Worm (Caenorhabditis elegans) whole organism, L3 larva: Measurements from ENCODE around the gene srg-17.
A peak's percentile ranks its signal among the peaks of the same experiment; 100 is the strongest.

Experiments used
- R02D3.7 ChIP-seq: fragments of 150-350 bp; optimal IDR thresholded peaks from 2 replicates; lab custom pipeline; 2014; ENCODE audit warnings: missing biosample characterization, missing genetic modification characterization
- ZK546.5 ChIP-seq: sonication (generic microtip); optimal IDR thresholded peaks from 2 replicates; lab custom pipeline; 2017; ENCODE audit warnings: missing biosample characterization, missing genetic modification characterization
- aly-2 ChIP-seq: fragments of 150-350 bp; optimal IDR thresholded peaks from 2 replicates; lab custom pipeline; 2014; ENCODE audit warnings: missing biosample characterization, missing genetic modification characterization
- ama-1 ChIP-seq: fragments of 150-350 bp; optimal IDR thresholded peaks from 2 replicates; lab custom pipeline; 2018
- ceh-28 ChIP-seq: fragments of 150-350 bp; optimal IDR thresholded peaks from 2 replicates; lab custom pipeline; 2014; ENCODE audit warnings: missing biosample characterization, missing genetic modification reagents, missing genetic modification characterization
- ceh-82 ChIP-seq: fragments of 150-350 bp; optimal IDR thresholded peaks from 2 replicates; lab custom pipeline; 2014; ENCODE audit warnings: missing biosample characterization, missing genetic modification characterization
- ceh-9 ChIP-seq: sonication (generic microtip); optimal IDR thresholded peaks from 2 replicates; lab custom pipeline; 2018; ENCODE audit warnings: missing biosample characterization, missing genetic modification characterization
- daf-12 ChIP-seq: fragments of 150-350 bp; optimal IDR thresholded peaks from 2 replicates; lab custom pipeline; 2014; ENCODE audit warnings: missing biosample characterization, missing genetic modification reagents, missing genetic modification characterization
- egl-27 ChIP-seq: sonication (generic microtip); optimal IDR thresholded peaks from 4 replicates; lab custom pipeline; 2017; ENCODE audit warnings: missing biosample characterization, missing genetic modification reagents, missing genetic modification characterization
- elt-2 ChIP-seq: sonication (generic microtip); optimal IDR thresholded peaks from 2 replicates; lab custom pipeline; 2016; ENCODE audit warnings: missing genetic modification reagents, mild to moderate bottlenecking, missing genetic modification characterization, missing compliant biosample characterization
- elt-3 ChIP-seq, 3 experiments: fragments of 150-350 bp in 1 of 3; sonication (generic microtip) in 2 of 3; optimal IDR thresholded peaks; 2 replicates in 2 of 3; 4 replicates in 1 of 3; lab custom pipeline; 2014 to 2017; ENCODE audit warnings: missing biosample characterization in 3 of 3, missing genetic modification characterization in 3 of 3
- eor-1 ChIP-seq, 2 experiments: fragments of 150-350 bp; optimal IDR thresholded peaks; 2 replicates each; lab custom pipeline; 2014 to 2018; ENCODE audit warnings: missing biosample characterization in 2 of 2, missing genetic modification characterization in 2 of 2
- fkh-10 ChIP-seq: sonication (generic microtip); optimal IDR thresholded peaks from 2 replicates; lab custom pipeline; 2017; ENCODE audit warnings: missing biosample characterization, missing genetic modification reagents, missing genetic modification characterization
- fkh-2 ChIP-seq: fragments of 150-350 bp; optimal IDR thresholded peaks from 2 replicates; lab custom pipeline; 2014; ENCODE audit warnings: missing biosample characterization, missing genetic modification reagents, missing genetic modification characterization
- fos-1 ChIP-seq: fragments of 150-350 bp; optimal IDR thresholded peaks from 2 replicates; lab custom pipeline; 2014; ENCODE audit warnings: missing biosample characterization, missing genetic modification characterization
- hmg-11 ChIP-seq: sonication (generic microtip); optimal IDR thresholded peaks from 2 replicates; lab custom pipeline; 2016; ENCODE audit warnings: missing genetic modification characterization, missing compliant biosample characterization
- jun-1 ChIP-seq: fragments of 150-350 bp; optimal IDR thresholded peaks from 2 replicates; lab custom pipeline; 2014; ENCODE audit warnings: missing biosample characterization, missing genetic modification reagents, missing genetic modification characterization
- lin-15B ChIP-seq: fragments of 150-350 bp; optimal IDR thresholded peaks from 2 replicates; lab custom pipeline; 2014; ENCODE audit warnings: missing biosample characterization, missing genetic modification characterization
- lin-39 ChIP-seq: fragments of 150-350 bp; optimal IDR thresholded peaks from 2 replicates; lab custom pipeline; 2018; ENCODE audit warnings: missing biosample characterization, missing genetic modification reagents, missing genetic modification characterization
- mml-1 ChIP-seq: fragments of 150-350 bp; sonication (generic microtip); optimal IDR thresholded peaks from 3 replicates; lab custom pipeline; 2014; ENCODE audit warnings: missing biosample characterization, missing genetic modification characterization
- nhr-11 ChIP-seq: fragments of 150-350 bp; optimal IDR thresholded peaks from 2 replicates; lab custom pipeline; 2014; ENCODE audit warnings: missing biosample characterization, missing genetic modification characterization
- nhr-12 ChIP-seq: fragments of 150-350 bp; optimal IDR thresholded peaks from 2 replicates; lab custom pipeline; 2014; ENCODE audit warnings: missing biosample characterization, missing genetic modification characterization
- nhr-25 ChIP-seq: sonication (generic microtip); optimal IDR thresholded peaks from 2 replicates; lab custom pipeline; 2017; ENCODE audit warnings: missing biosample characterization, missing genetic modification characterization
- nhr-76 ChIP-seq: fragments of 150-350 bp; sonication (generic microtip); optimal IDR thresholded peaks from 5 replicates; lab custom pipeline; 2014; ENCODE audit warnings: missing biosample characterization, missing genetic modification characterization
- pqm-1 ChIP-seq: fragments of 150-350 bp; optimal IDR thresholded peaks from 2 replicates; lab custom pipeline; 2017; ENCODE audit warnings: missing biosample characterization, missing genetic modification characterization, inconsistent platforms
- sea-2 ChIP-seq: fragments of 150-350 bp; sonication (generic microtip); optimal IDR thresholded peaks from 4 replicates; lab custom pipeline; 2014; ENCODE audit warnings: missing biosample characterization, missing genetic modification reagents, missing genetic modification characterization
- skn-1 ChIP-seq: fragments of 150-350 bp; optimal IDR thresholded peaks from 2 replicates; lab custom pipeline; 2014; ENCODE audit warnings: missing biosample characterization, missing genetic modification characterization
- tbx-2 ChIP-seq: sonication (generic microtip); optimal IDR thresholded peaks from 2 replicates; lab custom pipeline; 2016; ENCODE audit warnings: mild to moderate bottlenecking, missing genetic modification characterization, missing compliant biosample characterization
- unc-39 ChIP-seq: sonication (generic microtip); optimal IDR thresholded peaks from 4 replicates; lab custom pipeline; 2017; ENCODE audit warnings: missing biosample characterization, missing genetic modification characterization
- unc-62 ChIP-seq: fragments of 150-350 bp; sonication (generic microtip); optimal IDR thresholded peaks from 4 replicates; lab custom pipeline; 2014; ENCODE audit warnings: missing biosample characterization, missing genetic modification reagents, missing genetic modification characterization
- zag-1 ChIP-seq: fragments of 150-350 bp; optimal IDR thresholded peaks from 2 replicates; lab custom pipeline; 2014; ENCODE audit warnings: missing biosample characterization, missing genetic modification characterization

The srg-17 gene

ce11 chrII:12494556-12495131 lies 21.1 kb downstream of the srg-17 start, which contains the start of gene col-85 (continued):
- TF ChIP-seq unc-62 (GFP tag; lab: Kevin White, UChicago) = no peak

- TF ChIP-seq skn-1 (tag; lab: Kevin White, UChicago) (no peak), tbx-2 (no peak), pqm-1 (tag; lab: Kevin White, UChicago) (no peak), fkh-2 (tag; lab: Kevin White, UChicago) (no peak), hmg-11 (no peak), egl-27 (tag; lab: Kevin White, UChicago) (no peak), elt-3 (tag; optimal IDR thresholded peaks at IDR 0.05; lab: Kevin White, UChicago) (no peak), nhr-25 (tag; lab: Kevin White, UChicago) (no peak), daf-12 (no peak), zag-1 (tag; lab: Kevin White, UChicago) (no peak)
These were observed 23.5 kb downstream of the srg-17 start, which contains the start of gene T21B4.3 for ce11 chrII:12496981-12497380. Gene T21B4.3 (minus strand): TSS chrII:12497081.

- TF ChIP-seq fkh-10 (GFP tag; lab: Kevin White, UChicago) (peak; percentile 2), sea-2 (GFP tag; lab: Kevin White, UChicago) (no peak)
These were observed 26.5 kb downstream of the srg-17 start for ce11 chrII:12499969-12500368.

- TF ChIP-seq hmg-11 (no peak), unc-62 (GFP tag; lab: Kevin White, UChicago) (no peak), elt-2 (tag; lab: Kevin White, UChicago) (no peak), fkh-10 (GFP tag; lab: Kevin White, UChicago) (no peak), pqm-1 (tag; lab: Kevin White, UChicago) (no peak), aly-2 (tag; lab: Kevin White, UChicago) (no peak), nhr-76 (no peak), ama-1 (lab: Kevin White, UChicago) (no peak), unc-39 (tag; lab: Kevin White, UChicago) (no peak), nhr-25 (tag; lab: Kevin White, UChicago) (no peak), jun-1 (no peak), egl-27 (tag; lab: Kevin White, UChicago) (no peak), tbx-2 (no peak), ceh-9 (tag; lab: Kevin White, UChicago) (no peak), ceh-28 (no peak), R02D3.7 (tag; lab: Kevin White, UChicago) (no peak), lin-39 (tag; lab: Kevin White, UChicago) (no peak), ceh-82 (tag; lab: Kevin White, UChicago) (no peak), eor-1 (tag; optimal IDR thresholded peaks at IDR 0.05; lab: Kevin White, UChicago) (no peak), ZK546.5 (tag; lab: Kevin White, UChicago) (no peak)
These were observed 29.3 kb downstream of the srg-17 start, which contains the start of gene ador-1 for ce11 chrII:12502784-12503183. Gene ador-1 (minus strand): TSS chrII:12502884.

- TF ChIP-seq nhr-11 (tag; lab: Kevin White, UChicago) (peak; percentile 10), ama-1 (lab: Kevin White, UChicago) (no peak)
These were observed 33.0 kb downstream of the srg-17 start for ce11 chrII:12506511-12506910.

ce11 chrII:12507038-12507437 lies 33.5 kb downstream of the srg-17 start, which contains the start of gene srh-68:
Gene srh-68 (plus strand): TSS chrII:12507338.
- no peak for TF ChIP-seq unc-39 (tag; lab: Kevin White, UChicago)
- TF ChIP-seq tbx-2 = no peak
- no peak for TF ChIP-seq lin-39 (tag; lab: Kevin White, UChicago)
- no peak for TF ChIP-seq ama-1 (lab: Kevin White, UChicago)
- no peak for TF ChIP-seq elt-3 (tag; optimal IDR thresholded peaks at IDR 0.05; lab: Kevin White, UChicago)
- no peak for TF ChIP-seq ceh-82 (tag; lab: Kevin White, UChicago)
- TF ChIP-seq unc-62 (GFP tag; lab: Kevin White, UChicago) = no peak
- TF ChIP-seq fos-1 (tag; lab: Kevin White, UChicago) = no peak

- TF ChIP-seq lin-15B (tag; lab: Kevin White, UChicago) (no peak), mml-1 (tag; lab: Kevin White, UChicago) (no peak), nhr-12 (tag; lab: Kevin White, UChicago) (no peak)
These were observed 35.1 kb downstream of the srg-17 start, which contains the start of gene srh-67 for ce11 chrII:12508650-12509049. Gene srh-67 (plus strand): TSS chrII:12508950.
